Fruit fly (Drosophila melanogaster) whole organism, prepupa: ENCODE results near the gene Eig71Ek.

ENCODE experiments used
- Blimp-1 ChIP-seq: fragments of 200-800 bp; sonication (Bioruptor generic); optimal IDR thresholded peaks from 3 replicates; lab custom pipeline; 2017; ENCODE audit warnings: missing biosample characterization, missing genetic modification characterization, mild to moderate bottlenecking, moderate library complexity, missing genetic modification reagents
- CG10631 ChIP-seq: fragments of 200-800 bp; sonication (Bioruptor generic); optimal IDR thresholded peaks from 2 replicates; lab custom pipeline; 2016; ENCODE audit warnings: missing biosample characterization, missing genetic modification characterization
- CG10669 ChIP-seq: fragments of 200-800 bp; sonication (Bioruptor generic); optimal IDR thresholded peaks from 3 replicates; lab custom pipeline; 2018; ENCODE audit warnings: missing biosample characterization, mild to moderate bottlenecking, missing genetic modification characterization, moderate library complexity
- CG11762 ChIP-seq: fragments of 200-800 bp; sonication (Bioruptor generic); optimal IDR thresholded peaks from 3 replicates; lab custom pipeline; 2016; ENCODE audit warnings: missing biosample characterization, missing genetic modification characterization; ENCODE audit not compliant: insufficient read depth
- CG11902 ChIP-seq: fragments of 200-800 bp; sonication (Bioruptor generic); optimal IDR thresholded peaks from 3 replicates; lab custom pipeline; 2016; ENCODE audit warnings: missing biosample characterization, missing genetic modification characterization
- CG1621 ChIP-seq: fragments of 200-800 bp; sonication (Bioruptor generic); optimal IDR thresholded peaks from 3 replicates; lab custom pipeline; 2018; ENCODE audit warnings: missing biosample characterization, mild to moderate bottlenecking, missing genetic modification characterization
- CG31627 ChIP-seq: fragments of 200-800 bp; sonication (Bioruptor generic); optimal IDR thresholded peaks from 3 replicates; lab custom pipeline; 2016; ENCODE audit warnings: missing biosample characterization, missing genetic modification characterization
- CG32006 ChIP-seq: fragments of 200-800 bp; sonication (Bioruptor generic); optimal IDR thresholded peaks from 3 replicates; lab custom pipeline; 2017; ENCODE audit warnings: missing biosample characterization, mild to moderate bottlenecking, missing genetic modification characterization
- CG34406 ChIP-seq: fragments of 200-800 bp; sonication (Bioruptor generic); optimal IDR thresholded peaks from 3 replicates; lab custom pipeline; 2016; ENCODE audit warnings: missing biosample characterization, missing genetic modification characterization
- CG3919 ChIP-seq: fragments of 200-800 bp; sonication (Bioruptor generic); optimal IDR thresholded peaks from 3 replicates; lab custom pipeline; 2016; ENCODE audit warnings: missing biosample characterization, missing genetic modification characterization
- CG4318 ChIP-seq: fragments of 200-800 bp; sonication (Bioruptor generic); optimal IDR thresholded peaks from 3 replicates; lab custom pipeline; 2017; ENCODE audit warnings: missing biosample characterization, mild to moderate bottlenecking, missing genetic modification characterization
- CG6276 ChIP-seq: fragments of 200-800 bp; sonication (Bioruptor generic); optimal IDR thresholded peaks from 2 replicates; lab custom pipeline; 2017; ENCODE audit warnings: missing biosample characterization, mild to moderate bottlenecking, missing genetic modification characterization
- CG6792 ChIP-seq: fragments of 200-800 bp; sonication (Bioruptor generic); optimal IDR thresholded peaks from 3 replicates; lab custom pipeline; 2016; ENCODE audit warnings: missing biosample characterization, missing genetic modification characterization
- CG6808 ChIP-seq: fragments of 200-800 bp; sonication (Bioruptor generic); optimal IDR thresholded peaks from 3 replicates; lab custom pipeline; 2017; ENCODE audit warnings: missing biosample characterization, missing genetic modification characterization, mild to moderate bottlenecking, moderate library complexity, missing genetic modification reagents
- CG6854 ChIP-seq: fragments of 200-800 bp; sonication (Bioruptor generic); optimal IDR thresholded peaks from 2 replicates; lab custom pipeline; 2017; ENCODE audit warnings: missing biosample characterization, mild to moderate bottlenecking, missing genetic modification characterization
- CG7368 ChIP-seq: fragments of 200-800 bp; sonication (Bioruptor generic); optimal IDR thresholded peaks from 3 replicates; lab custom pipeline; 2016; ENCODE audit warnings: missing biosample characterization, missing genetic modification characterization
- Eip75B ChIP-seq: fragments of 200-800 bp; sonication (Bioruptor generic); optimal IDR thresholded peaks from 3 replicates; lab custom pipeline; 2016; ENCODE audit warnings: missing biosample characterization, missing genetic modification characterization
- Eip78C ChIP-seq: fragments of 200-800 bp; sonication (Bioruptor generic); peaks from one replicate; lab custom pipeline; 2016; ENCODE audit warnings: missing biosample characterization, missing genetic modification characterization
- Eip93F ChIP-seq: fragments of 200-800 bp; sonication (Bioruptor generic); optimal IDR thresholded peaks from 2 replicates; lab custom pipeline; 2016; ENCODE audit warnings: missing biosample characterization, mild to moderate bottlenecking, missing genetic modification characterization
- Ets96B ChIP-seq: fragments of 200-800 bp; optimal IDR thresholded peaks from 2 replicates; lab custom pipeline; 2019; ENCODE audit warnings: missing biosample characterization, mild to moderate bottlenecking, missing genetic modification characterization, moderate library complexity
- Gug ChIP-seq: fragments of 200-800 bp; sonication (Bioruptor generic); IDR thresholded peaks from 2 replicates; pipeline ENCODE4 v1.3.6; 2022; ENCODE audit warnings: missing biosample characterization, missing genetic modification characterization
- Hr39 ChIP-seq: fragments of 200-800 bp; sonication (Bioruptor generic); optimal IDR thresholded peaks from 2 replicates; lab custom pipeline; 2016; ENCODE audit warnings: missing biosample characterization, missing genetic modification characterization
- Lpt ChIP-seq: fragments of 200-800 bp; sonication (Bioruptor generic); optimal IDR thresholded peaks from 3 replicates; lab custom pipeline; 2016; ENCODE audit warnings: missing biosample characterization, missing genetic modification characterization
- Met ChIP-seq: fragments of 200-800 bp; sonication (Bioruptor generic); optimal IDR thresholded peaks from 3 replicates; lab custom pipeline; 2016; ENCODE audit warnings: missing biosample characterization, missing genetic modification characterization
- OdsH ChIP-seq: fragments of 200-800 bp; sonication (Bioruptor generic); optimal IDR thresholded peaks from 3 replicates; lab custom pipeline; 2016; ENCODE audit warnings: missing biosample characterization, missing genetic modification characterization
- Smox ChIP-seq: fragments of 200-800 bp; sonication (Bioruptor generic); optimal IDR thresholded peaks from 3 replicates; lab custom pipeline; 2016; ENCODE audit warnings: missing biosample characterization, missing genetic modification characterization
- Sox102F ChIP-seq: fragments of 200-800 bp; sonication (Bioruptor generic); optimal IDR thresholded peaks from 2 replicates; lab custom pipeline; 2016; ENCODE audit warnings: missing biosample characterization, mild to moderate bottlenecking, missing genetic modification characterization
- Sox14 ChIP-seq: fragments of 200-800 bp; sonication (Bioruptor generic); optimal IDR thresholded peaks from 3 replicates; lab custom pipeline; 2016; ENCODE audit warnings: missing biosample characterization, missing genetic modification characterization
- achi ChIP-seq: fragments of 200-800 bp; sonication (Bioruptor generic); optimal IDR thresholded peaks from 3 replicates; lab custom pipeline; 2016; ENCODE audit warnings: missing biosample characterization, missing genetic modification characterization
- acj6 ChIP-seq: fragments of 200-800 bp; sonication (Bioruptor generic); optimal IDR thresholded peaks from 3 replicates; lab custom pipeline; 2016; ENCODE audit warnings: missing biosample characterization, missing genetic modification characterization
- cyc ChIP-seq: fragments of 200-800 bp; sonication (Bioruptor generic); optimal IDR thresholded peaks from 3 replicates; lab custom pipeline; 2016; ENCODE audit warnings: missing biosample characterization, missing genetic modification characterization
- dac ChIP-seq: fragments of 200-800 bp; sonication (Bioruptor generic); optimal IDR thresholded peaks from 2 replicates; lab custom pipeline; 2017; ENCODE audit warnings: missing biosample characterization, mild to moderate bottlenecking, missing genetic modification characterization
- dsx ChIP-seq: fragments of 200-800 bp; optimal IDR thresholded peaks from 3 replicates; lab custom pipeline; 2019; ENCODE audit warnings: missing biosample characterization, mild to moderate bottlenecking, missing genetic modification characterization, moderate library complexity; ENCODE audit not compliant: poor library complexity, severe bottlenecking
- eg ChIP-seq: fragments of 200-800 bp; sonication (Bioruptor generic); IDR thresholded peaks from 3 replicates; pipeline ENCODE4 v1.3.6; 2022; ENCODE audit warnings: missing biosample characterization, missing genetic modification characterization
- fd59A ChIP-seq: fragments of 200-800 bp; sonication (Bioruptor generic); optimal IDR thresholded peaks from 2 replicates; lab custom pipeline; 2017; ENCODE audit warnings: missing biosample characterization, mild to moderate bottlenecking, missing genetic modification characterization, missing genetic modification reagents
- fd85E ChIP-seq: fragments of 200-800 bp; sonication (Bioruptor generic); optimal IDR thresholded peaks from 3 replicates; lab custom pipeline; 2016; ENCODE audit warnings: missing biosample characterization, missing genetic modification characterization
- fkh ChIP-seq: fragments of 200-800 bp; sonication (Bioruptor generic); optimal IDR thresholded peaks from 3 replicates; lab custom pipeline; 2017; ENCODE audit warnings: missing biosample characterization, mild to moderate bottlenecking, missing genetic modification characterization, moderate library complexity
- lz ChIP-seq: fragments of 200-800 bp; sonication (Bioruptor generic); optimal IDR thresholded peaks from 3 replicates; lab custom pipeline; 2016; ENCODE audit warnings: missing biosample characterization, missing genetic modification characterization
- net ChIP-seq: fragments of 200-800 bp; sonication (Bioruptor generic); optimal IDR thresholded peaks from 3 replicates; lab custom pipeline; 2016; ENCODE audit warnings: missing biosample characterization, missing genetic modification characterization
- pdm3 ChIP-seq: fragments of 200-800 bp; sonication (Bioruptor generic); optimal IDR thresholded peaks from 3 replicates; lab custom pipeline; 2016; ENCODE audit warnings: missing biosample characterization, missing genetic modification characterization
- spab ChIP-seq: fragments of 200-800 bp; sonication (Bioruptor generic); optimal IDR thresholded peaks from 2 replicates; lab custom pipeline; 2017; ENCODE audit warnings: missing biosample characterization, mild to moderate bottlenecking, missing genetic modification characterization, missing genetic modification reagents
- ss ChIP-seq, 2 experiments: fragments of 200-800 bp; sonication (Bioruptor generic); optimal IDR thresholded peaks; 2 replicates in 1 of 2; 3 replicates in 1 of 2; lab custom pipeline; 2017 to 2018; ENCODE audit warnings: mild to moderate bottlenecking in 2 of 2, missing biosample characterization in 2 of 2, missing genetic modification characterization in 2 of 2, moderate library complexity in 1 of 2
- svp ChIP-seq: fragments of 200-800 bp; sonication (Bioruptor generic); peaks from one replicate; lab custom pipeline; 2016; ENCODE audit warnings: missing biosample characterization, missing genetic modification characterization
- topi ChIP-seq: fragments of 200-800 bp; sonication (Bioruptor generic); optimal IDR thresholded peaks from 3 replicates; lab custom pipeline; 2016; ENCODE audit warnings: missing biosample characterization, missing genetic modification characterization
- vri ChIP-seq: fragments of 200-800 bp; sonication (Bioruptor generic); optimal IDR thresholded peaks from 3 replicates; lab custom pipeline; 2016; ENCODE audit warnings: missing biosample characterization, mild to moderate bottlenecking, missing genetic modification characterization

The Eig71Ek gene

DNA sequence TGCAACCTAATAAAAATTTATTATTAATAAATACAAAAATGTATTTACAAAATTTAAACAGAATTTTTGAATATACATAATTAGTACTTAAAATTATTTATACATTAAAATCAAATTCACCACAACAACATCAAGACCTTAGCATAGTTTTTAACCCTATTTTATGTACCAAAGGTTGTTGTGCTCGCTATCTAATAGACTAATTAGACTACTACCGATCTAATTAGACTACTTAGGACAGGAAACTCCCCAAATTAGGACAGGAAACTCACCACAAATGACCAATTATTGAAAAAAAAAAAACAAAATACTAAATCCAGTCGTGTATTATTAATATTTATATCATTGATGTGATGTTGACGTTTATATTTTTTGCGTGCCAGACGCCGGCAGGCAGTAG lies 24.1 kb upstream of the Eig71Ek start:
- TF ChIP-seq CG6792 (GFP tag; lab: Kevin White, UChicago) (no peak), CG6276 (GFP tag; lab: Kevin White, UChicago) (no peak), CG7368 (no peak), Lpt (GFP tag; lab: Kevin White, UChicago) (no peak), acj6 (GFP tag; lab: Kevin White, UChicago) (no peak), fd59A (GFP tag; lab: Kevin White, UChicago) (no peak), topi (GFP tag; lab: Kevin White, UChicago) (no peak), pdm3 (GFP tag; lab: Kevin White, UChicago) (no peak), CG31627 (no peak), Smox (GFP tag; lab: Kevin White, UChicago) (no peak), fkh (GFP tag; lab: Kevin White, UChicago) (no peak), CG6854 (no peak), dsx (no peak), Sox102F (GFP tag; lab: Kevin White, UChicago) (no peak), eg (GFP tag; lab: Robert Waterston, UW) (no peak), Blimp-1 (no peak), Eip75B (GFP tag; lab: Kevin White, UChicago) (no peak)
- TF ChIP-seq, all 60 proteins: peak for 0

- TF ChIP-seq Sox14 (GFP tag; lab: Kevin White, UChicago) (peak; percentile 4), vri (peak; percentile 97), ss (GFP tag; optimal IDR thresholded peaks at IDR 0.05; lab: Kevin White, UChicago) (peak in 1 of 2 experiments; percentile 27), Eip93F (peak; percentile 14), fkh (GFP tag; lab: Kevin White, UChicago) (peak; percentile 27), Hr39 (GFP tag; lab: Kevin White, UChicago) (no peak), CG34406 (GFP tag; lab: Kevin White, UChicago) (peak; percentile 23), CG10669 (GFP tag; lab: Kevin White, UChicago) (peak; percentile 6), Eip78C (GFP tag; lab: Kevin White, UChicago) (peak; percentile 78), dac (GFP tag; lab: Kevin White, UChicago) (no peak), svp (GFP tag; lab: Kevin White, UChicago) (peak; percentile 52), Ets96B (no peak)
Measured at dm6 chr3L:15637618-15638017, 23.4 kb upstream of the Eig71Ek start.

dm6 chr3L:15638524-15638923 lies 22.5 kb upstream of the Eig71Ek start:
- TF ChIP-seq CG3919 (no peak), CG10631 (no peak), fkh (GFP tag; lab: Kevin White, UChicago) (no peak), spab (GFP tag; lab: Kevin White, UChicago) (no peak), Smox (GFP tag; lab: Kevin White, UChicago) (no peak), CG31627 (no peak), eg (GFP tag; lab: Robert Waterston, UW) (no peak), CG32006 (GFP tag; lab: Kevin White, UChicago) (no peak), OdsH (GFP tag; lab: Kevin White, UChicago) (no peak), Ets96B (no peak)

DNA sequence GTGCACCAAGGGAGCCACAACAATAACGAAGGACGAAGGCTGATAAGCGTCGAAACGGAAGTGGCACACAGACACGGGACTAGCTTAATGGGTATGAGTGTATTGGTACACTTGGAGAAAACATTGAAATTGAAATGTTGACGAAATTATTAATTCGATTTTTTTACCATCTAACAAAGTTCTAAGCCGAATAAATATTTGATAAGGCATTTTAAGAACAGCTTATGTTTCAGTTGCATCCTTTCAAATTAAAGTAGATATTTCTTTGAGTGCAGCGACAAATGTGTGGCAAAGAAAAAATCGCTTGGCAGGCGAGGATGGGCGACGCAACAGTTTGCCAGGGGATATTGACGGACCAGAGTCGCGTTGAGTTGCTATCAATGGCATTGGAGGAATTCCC lies 21.1 kb upstream of the Eig71Ek start:
- TF ChIP-seq CG11762 (no peak), Sox14 (GFP tag; lab: Kevin White, UChicago) (no peak), achi (GFP tag; lab: Kevin White, UChicago) (no peak), ss (GFP tag; optimal IDR thresholded peaks at IDR 0.05; lab: Kevin White, UChicago) (no peak), Met (GFP tag; lab: Kevin White, UChicago) (peak; percentile 2), CG6854 (no peak), OdsH (GFP tag; lab: Kevin White, UChicago) (no peak), CG11902 (no peak), CG31627 (peak; percentile 4), lz (GFP tag; lab: Kevin White, UChicago) (peak; percentile 7), CG6276 (GFP tag; lab: Kevin White, UChicago) (no peak), fd85E (no peak), CG6808 (GFP tag; lab: Kevin White, UChicago) (no peak), CG32006 (GFP tag; lab: Kevin White, UChicago) (no peak), pdm3 (GFP tag; lab: Kevin White, UChicago) (no peak), cyc (no peak), svp (GFP tag; lab: Kevin White, UChicago) (peak; percentile 39), CG7368 (no peak), dac (GFP tag; lab: Kevin White, UChicago) (no peak), CG10669 (GFP tag; lab: Kevin White, UChicago) (no peak), CG4318 (GFP tag; lab: Kevin White, UChicago) (no peak), CG3919 (no peak), Gug (GFP tag; lab: Robert Waterston, UW) (no peak), acj6 (GFP tag; lab: Kevin White, UChicago) (no peak), net (GFP tag; lab: Kevin White, UChicago) (no peak), Sox102F (GFP tag; lab: Kevin White, UChicago) (no peak), CG1621 (tag; lab: Kevin White, UChicago) (no peak)
